Fruit fly (Drosophila melanogaster) whole organism, embryonic: ENCODE data around the gene CG11454.

Experiments
- CG14050 ChIP-seq: fragments of 200-800 bp; sonication (Bioruptor generic); IDR thresholded peaks from 3 replicates; pipeline ENCODE4 v1.3.6; 2022; ENCODE audit warnings: missing biosample characterization, missing genetic modification characterization
- lmd ChIP-seq: fragments of 200-800 bp; sonication (Bioruptor generic); IDR thresholded peaks from 2 replicates; pipeline ENCODE4 v1.3.6; 2022; ENCODE audit warnings: missing biosample characterization, missing genetic modification characterization
- psq ChIP-seq: fragments of 200-800 bp; sonication (Bioruptor generic); optimal IDR thresholded peaks from 2 replicates; lab custom pipeline; 2017; ENCODE audit warnings: missing biosample characterization, missing genetic modification characterization

dm6 chr2L:109098-109799 is 33.9 kb upstream of the CG11454 start:
- TF ChIP-seq lmd (GFP tag; lab: Robert Waterston, UW) (no peak), CG14050 (no peak), psq (GFP tag; lab: Kevin White, UChicago) (no peak)
